Worm (Caenorhabditis elegans) whole organism, midembryonic: ENCODE data around the gene srw-41.

Experiments
- T22C8.4 ChIP-seq: fragments of 200-800 bp; sonication (Bioruptor generic); IDR thresholded peaks from 2 replicates; pipeline ENCODE4 v1.3.6; 2022; ENCODE audit warnings: missing genetic modification characterization, missing compliant biosample characterization
- cog-1 ChIP-seq: sonication (generic microtip); optimal IDR thresholded peaks from 2 replicates; lab custom pipeline; 2016; ENCODE audit warnings: missing genetic modification characterization, missing compliant biosample characterization
- flt-1 ChIP-seq: fragments of 200-800 bp; sonication (Bioruptor generic); IDR thresholded peaks from 2 replicates; pipeline ENCODE4 v1.3.6; 2022; ENCODE audit warnings: missing genetic modification characterization, missing compliant biosample characterization
- klf-2 ChIP-seq: fragments of 200-800 bp; sonication (Bioruptor generic); conservative IDR thresholded peaks from 2 replicates; pipeline ENCODE4 v1.3.6; 2022; ENCODE audit warnings: missing genetic modification reagents, missing genetic modification characterization, missing compliant biosample characterization
- ref-1 ChIP-seq: fragments of 200-800 bp; sonication (Bioruptor generic); conservative IDR thresholded peaks from 2 replicates; pipeline ENCODE4 v1.3.6; 2022; ENCODE audit warnings: missing genetic modification reagents, missing genetic modification characterization, missing compliant biosample characterization
- tab-1 ChIP-seq: fragments of 200-800 bp; sonication (Bioruptor generic); IDR thresholded peaks from 2 replicates; pipeline ENCODE4 v1.3.6; 2022; ENCODE audit warnings: missing genetic modification characterization, missing compliant biosample characterization
- ztf-23 ChIP-seq: fragments of 200-800 bp; sonication (Bioruptor generic); IDR thresholded peaks from 2 replicates; pipeline ENCODE4 v1.3.6; 2022; ENCODE audit warnings: missing genetic modification reagents, missing genetic modification characterization, missing compliant biosample characterization
- ztf-29 ChIP-seq: fragments of 200-800 bp; sonication (Bioruptor generic); IDR thresholded peaks from 2 replicates; pipeline ENCODE4 v1.3.6; 2022; ENCODE audit warnings: missing genetic modification reagents, missing genetic modification characterization, missing compliant biosample characterization

DNA sequence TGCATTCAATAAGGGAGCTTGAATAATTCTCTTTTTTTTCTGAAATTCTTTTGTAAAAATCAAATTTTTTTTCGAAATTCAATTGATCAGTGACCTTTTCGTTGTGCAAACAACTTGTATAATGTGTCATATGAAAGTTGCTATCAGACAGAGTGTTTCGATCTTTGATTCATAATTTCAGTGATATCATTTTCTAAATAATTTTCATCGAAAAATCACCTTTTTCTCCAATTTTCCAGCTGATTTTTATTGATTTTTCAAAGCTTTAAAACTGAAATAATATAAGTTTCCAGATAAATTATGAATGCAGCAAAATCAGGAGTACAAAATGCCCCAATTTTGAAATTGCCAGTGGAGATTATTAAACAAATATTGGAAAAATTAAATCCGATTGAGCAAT is 31.2 kb downstream of the srw-41 start, which contains the start of gene fbxa-127:
- TF ChIP-seq tab-1 (GFP tag; lab: Robert Waterston, UW) (no peak), T22C8.4 (GFP tag; lab: Robert Waterston, UW) (no peak), ref-1 (GFP tag; lab: Robert Waterston, UW) (no peak), ztf-29 (no peak), cog-1 (tag; lab: Kevin White, UChicago) (no peak), ztf-23 (GFP tag; lab: Robert Waterston, UW) (no peak), flt-1 (no peak), klf-2 (GFP tag; lab: Robert Waterston, UW) (no peak)
